Fruit fly (Drosophila melanogaster) whole organism, adult: Measurements from ENCODE around the gene Pus10.
A peak's percentile ranks its signal among the peaks of the same experiment; 100 is the strongest.

Experiments used
- CG11617 ChIP-seq: fragments of 200-800 bp; sonication (Bioruptor generic); optimal IDR thresholded peaks from 2 replicates; lab custom pipeline; 2017; ENCODE audit warnings: mild to moderate bottlenecking, missing biosample characterization, missing genetic modification reagents, missing genetic modification characterization
- CG12768 ChIP-seq: fragments of 200-800 bp; sonication (Bioruptor generic); optimal IDR thresholded peaks from 2 replicates; lab custom pipeline; 2017; ENCODE audit warnings: missing biosample characterization, missing genetic modification characterization, mild to moderate bottlenecking, moderate library complexity, missing genetic modification reagents
- CG14711 ChIP-seq: fragments of 200-800 bp; sonication (Bioruptor generic); optimal IDR thresholded peaks from 2 replicates; lab custom pipeline; 2018; ENCODE audit warnings: missing biosample characterization, mild to moderate bottlenecking, missing genetic modification characterization, moderate library complexity
- CG1620 ChIP-seq: fragments of 200-800 bp; sonication (Bioruptor generic); optimal IDR thresholded peaks from 2 replicates; lab custom pipeline; 2016; ENCODE audit warnings: missing biosample characterization, missing genetic modification characterization
- CG33017 ChIP-seq: fragments of 200-800 bp; sonication (Bioruptor generic); optimal IDR thresholded peaks from 2 replicates; lab custom pipeline; 2018; ENCODE audit warnings: missing biosample characterization, mild to moderate bottlenecking, missing genetic modification characterization, moderate library complexity
- CG5204 ChIP-seq: fragments of 200-800 bp; sonication (Bioruptor generic); optimal IDR thresholded peaks from 2 replicates; lab custom pipeline; 2016; ENCODE audit warnings: missing biosample characterization, missing genetic modification characterization
- CG7045 ChIP-seq: fragments of 200-800 bp; sonication (Bioruptor generic); optimal IDR thresholded peaks from 2 replicates; lab custom pipeline; 2017; ENCODE audit warnings: missing biosample characterization, mild to moderate bottlenecking, missing genetic modification characterization
- CG7101 ChIP-seq: fragments of 200-800 bp; sonication (Bioruptor generic); optimal IDR thresholded peaks from 2 replicates; lab custom pipeline; 2018; ENCODE audit warnings: missing biosample characterization, mild to moderate bottlenecking, missing genetic modification characterization, moderate library complexity
- Clk ChIP-seq: fragments of 200-800 bp; sonication (Bioruptor generic); optimal IDR thresholded peaks from 2 replicates; lab custom pipeline; 2017; ENCODE audit warnings: missing biosample characterization, missing genetic modification characterization
- Crg-1 ChIP-seq: fragments of 200-800 bp; sonication (Bioruptor generic); optimal IDR thresholded peaks from 2 replicates; lab custom pipeline; 2016; ENCODE audit warnings: missing biosample characterization, missing genetic modification characterization
- Hr96 ChIP-seq: fragments of 200-800 bp; sonication (Bioruptor generic); optimal IDR thresholded peaks from 2 replicates; lab custom pipeline; 2016; ENCODE audit warnings: missing biosample characterization, missing genetic modification characterization
- Mnt ChIP-seq: fragments of 200-800 bp; sonication (Bioruptor generic); optimal IDR thresholded peaks from 2 replicates; lab custom pipeline; 2016; ENCODE audit warnings: missing biosample characterization, mild to moderate bottlenecking, missing genetic modification characterization
- bab1 ChIP-seq: fragments of 200-800 bp; sonication (Bioruptor generic); optimal IDR thresholded peaks from 3 replicates; lab custom pipeline; 2019; ENCODE audit warnings: missing biosample characterization, mild to moderate bottlenecking, missing genetic modification characterization, moderate library complexity
- cic ChIP-seq: fragments of 200-800 bp; sonication (Bioruptor generic); optimal IDR thresholded peaks from 2 replicates; lab custom pipeline; 2017; ENCODE audit warnings: missing biosample characterization, mild to moderate bottlenecking, missing genetic modification characterization, moderate library complexity
- cnc ChIP-seq, 2 experiments: fragments of >200 bp; optimal IDR thresholded peaks; 2 replicates each; lab custom pipeline; 2017
- kay ChIP-seq: fragments of 200-800 bp; sonication (Bioruptor generic); peaks from one replicate; lab custom pipeline; 2016; ENCODE audit warnings: missing biosample characterization, missing genetic modification characterization, borderline replicate concordance
- ovo ChIP-seq: fragments of 200-800 bp; sonication (Bioruptor generic); optimal IDR thresholded peaks from 2 replicates; lab custom pipeline; 2016; ENCODE audit warnings: missing biosample characterization, missing genetic modification characterization
- pad ChIP-seq: fragments of 200-800 bp; sonication (Bioruptor generic); optimal IDR thresholded peaks from 3 replicates; lab custom pipeline; 2017; ENCODE audit warnings: missing biosample characterization, missing genetic modification characterization, mild to moderate bottlenecking, moderate library complexity, missing genetic modification reagents
- tj ChIP-seq: fragments of 200-800 bp; sonication (Bioruptor generic); optimal IDR thresholded peaks from 3 replicates; lab custom pipeline; 2017; ENCODE audit warnings: missing biosample characterization, mild to moderate bottlenecking, missing genetic modification characterization, moderate library complexity
- toe ChIP-seq: fragments of 200-800 bp; sonication (Bioruptor generic); optimal IDR thresholded peaks from 2 replicates; lab custom pipeline; 2016; ENCODE audit warnings: missing biosample characterization, missing genetic modification characterization

Pus10 gene

DNA sequence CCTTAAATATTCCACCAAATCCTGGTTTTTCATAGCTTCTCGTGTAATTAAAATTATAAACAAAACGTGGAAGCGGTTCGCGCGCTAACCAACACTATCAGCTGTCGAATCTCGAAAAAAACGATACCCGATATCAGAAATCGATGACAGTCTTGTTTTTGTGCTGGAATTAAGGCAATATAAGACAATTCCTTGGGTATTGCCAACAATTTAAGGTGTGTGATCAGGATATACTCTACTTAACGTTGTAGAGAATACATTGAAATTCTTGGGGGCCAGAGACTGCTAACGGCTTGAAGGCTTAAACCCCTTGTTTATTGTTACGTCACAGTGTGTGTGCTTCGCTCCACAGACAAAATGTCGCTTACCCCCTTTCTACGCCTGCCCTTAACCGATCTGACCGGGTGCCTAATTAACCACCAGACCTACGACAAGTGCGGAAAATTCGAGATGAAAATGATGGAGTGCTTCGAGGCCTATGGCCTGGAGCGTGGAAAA is at the start of gene Pus10:
Gene Pus10, minus strand, starts transcription at position 91 of the 498 bp plus-strand sequence.
- TF ChIP-seq Clk (GFP tag; lab: Kevin White, UChicago) (no peak), Hr96 (GFP tag; lab: Kevin White, UChicago) (no peak), tj (GFP tag; lab: Kevin White, UChicago) (peak; percentile 0), CG1620 (GFP tag; lab: Kevin White, UChicago) (no peak), cnc (optimal IDR thresholded peaks at IDR 0.05; lab: Kevin White, UChicago) (no peak), pad (peak; percentile 28), cic (GFP tag; lab: Kevin White, UChicago) (peak; percentile 49), CG5204 (no peak), CG7101 (peak; percentile 49), ovo (GFP tag; lab: Kevin White, UChicago) (no peak), CG11617 (GFP tag; lab: Kevin White, UChicago) (peak; percentile 60), CG14711 (tag; lab: Kevin White, UChicago) (no peak), CG7045 (GFP tag; lab: Kevin White, UChicago) (peak; percentile 42), Mnt (GFP tag; lab: Kevin White, UChicago) (peak; percentile 93), bab1 (GFP tag; lab: Kevin White, UChicago) (peak; percentile 24), CG12768 (GFP tag; lab: Kevin White, UChicago) (peak; percentile 54), kay (GFP tag; lab: Kevin White, UChicago) (no peak), Crg-1 (GFP tag; lab: Kevin White, UChicago) (peak; percentile 30), CG33017 (tag; lab: Kevin White, UChicago) (peak; percentile 17), toe (GFP tag; lab: Kevin White, UChicago) (no peak)

dm6 chr2L:204557-204956 is 49.5 kb upstream of the Pus10 start:
- no peak for TF ChIP-seq CG11617 (GFP tag; lab: Kevin White, UChicago)
- TF ChIP-seq Clk (GFP tag; lab: Kevin White, UChicago) = no peak
- TF ChIP-seq CG12768 (GFP tag; lab: Kevin White, UChicago) = no peak
- no peak for TF ChIP-seq CG33017 (tag; lab: Kevin White, UChicago)
- no peak for TF ChIP-seq tj (GFP tag; lab: Kevin White, UChicago)
- no peak for TF ChIP-seq Mnt (GFP tag; lab: Kevin White, UChicago)
- no peak for TF ChIP-seq toe (GFP tag; lab: Kevin White, UChicago)
- no peak for TF ChIP-seq CG7101
- no peak for TF ChIP-seq Hr96 (GFP tag; lab: Kevin White, UChicago)
- TF ChIP-seq bab1 (GFP tag; lab: Kevin White, UChicago) = no peak
- TF ChIP-seq CG7045 (GFP tag; lab: Kevin White, UChicago) = no peak

DNA sequence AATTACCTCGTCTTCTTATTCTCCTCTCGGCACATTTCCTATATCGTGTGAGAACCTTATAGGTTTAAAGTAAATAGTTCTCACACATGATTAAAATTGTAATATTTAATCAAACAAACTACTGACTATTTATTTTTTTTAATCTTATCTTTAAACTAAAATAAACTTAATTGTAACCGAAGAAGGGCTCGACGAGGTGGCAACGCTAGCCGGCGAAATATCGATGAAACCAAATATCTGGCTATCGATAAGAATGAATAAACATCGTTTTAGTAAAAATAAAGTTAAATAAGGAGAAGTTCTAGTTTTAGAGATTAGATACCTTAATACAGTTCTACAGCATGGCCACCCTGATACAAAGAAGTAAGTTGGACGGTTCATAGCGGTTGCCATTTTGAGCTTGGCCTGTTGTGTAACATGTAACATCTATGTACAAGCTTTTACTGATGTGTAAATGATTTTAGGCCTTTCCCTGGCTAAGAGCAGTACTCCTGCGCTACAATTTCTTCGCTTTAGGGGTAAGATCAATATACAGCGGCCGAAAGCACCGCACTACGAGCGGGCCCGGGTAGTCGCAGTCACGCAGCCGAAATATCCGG is 48.5 kb upstream of the Pus10 start, which contains the start of gene mRpL10:
Gene mRpL10, plus strand, starts transcription at position 251 of the 599 bp plus-strand sequence.
- TF ChIP-seq CG1620 (GFP tag; lab: Kevin White, UChicago) = peak; percentile 7
- TF ChIP-seq Mnt (GFP tag; lab: Kevin White, UChicago) = peak; percentile 77
- peak; percentile 55 for TF ChIP-seq CG14711 (tag; lab: Kevin White, UChicago)
- TF ChIP-seq tj (GFP tag; lab: Kevin White, UChicago) = peak; percentile 44
- no peak for TF ChIP-seq cnc (optimal IDR thresholded peaks at IDR 0.05; lab: Kevin White, UChicago)
- TF ChIP-seq CG12768 (GFP tag; lab: Kevin White, UChicago) = no peak
- peak; percentile 70 for TF ChIP-seq bab1 (GFP tag; lab: Kevin White, UChicago)
- no peak for TF ChIP-seq Hr96 (GFP tag; lab: Kevin White, UChicago)
- no peak for TF ChIP-seq CG5204
- peak; percentile 44 for TF ChIP-seq pad
- peak; percentile 87 for TF ChIP-seq CG11617 (GFP tag; lab: Kevin White, UChicago)
- TF ChIP-seq cic (GFP tag; lab: Kevin White, UChicago) = peak; percentile 4
- peak; percentile 67 for TF ChIP-seq Crg-1 (GFP tag; lab: Kevin White, UChicago)
- TF ChIP-seq toe (GFP tag; lab: Kevin White, UChicago) = no peak
- peak; percentile 42 for TF ChIP-seq CG7101
- peak; percentile 0 for TF ChIP-seq ovo (GFP tag; lab: Kevin White, UChicago)
- TF ChIP-seq kay (GFP tag; lab: Kevin White, UChicago) = no peak
- TF ChIP-seq CG33017 (tag; lab: Kevin White, UChicago) = peak; percentile 65
- TF ChIP-seq Clk (GFP tag; lab: Kevin White, UChicago) = no peak
- peak; percentile 18 for TF ChIP-seq CG7045 (GFP tag; lab: Kevin White, UChicago)

- no peak for TF ChIP-seq Mnt (GFP tag; lab: Kevin White, UChicago)
- TF ChIP-seq CG1620 (GFP tag; lab: Kevin White, UChicago) = no peak
- no peak for TF ChIP-seq CG12768 (GFP tag; lab: Kevin White, UChicago)
- TF ChIP-seq ovo (GFP tag; lab: Kevin White, UChicago) = no peak
- TF ChIP-seq CG5204 = no peak
- TF ChIP-seq Hr96 (GFP tag; lab: Kevin White, UChicago) = no peak
- no peak for TF ChIP-seq cic (GFP tag; lab: Kevin White, UChicago)
- TF ChIP-seq bab1 (GFP tag; lab: Kevin White, UChicago) = no peak
- TF ChIP-seq CG11617 (GFP tag; lab: Kevin White, UChicago) = no peak
- TF ChIP-seq Clk (GFP tag; lab: Kevin White, UChicago) = no peak
- no peak for TF ChIP-seq kay (GFP tag; lab: Kevin White, UChicago)
- TF ChIP-seq Crg-1 (GFP tag; lab: Kevin White, UChicago) = no peak
Measured at dm6 chr2L:195668-196067, 40.6 kb upstream of the Pus10 start.
